Worm (Caenorhabditis elegans) whole organism, midembryonic: ENCODE measurements around the gene set-20.

Source experiments
- T22C8.4 ChIP-seq: fragments of 200-800 bp; sonication (Bioruptor generic); IDR thresholded peaks from 2 replicates; pipeline ENCODE4 v1.3.6; 2022; ENCODE audit warnings: missing genetic modification characterization, missing compliant biosample characterization
- cog-1 ChIP-seq: sonication (generic microtip); optimal IDR thresholded peaks from 2 replicates; lab custom pipeline; 2016; ENCODE audit warnings: missing genetic modification characterization, missing compliant biosample characterization
- flt-1 ChIP-seq: fragments of 200-800 bp; sonication (Bioruptor generic); IDR thresholded peaks from 2 replicates; pipeline ENCODE4 v1.3.6; 2022; ENCODE audit warnings: missing genetic modification characterization, missing compliant biosample characterization
- klf-2 ChIP-seq: fragments of 200-800 bp; sonication (Bioruptor generic); conservative IDR thresholded peaks from 2 replicates; pipeline ENCODE4 v1.3.6; 2022; ENCODE audit warnings: missing genetic modification reagents, missing genetic modification characterization, missing compliant biosample characterization
- med-1 ChIP-seq: sonication (generic microtip); optimal IDR thresholded peaks from 2 replicates; lab custom pipeline; 2017; ENCODE audit warnings: missing genetic modification characterization, mild to moderate bottlenecking, missing compliant biosample characterization, antibody characterized with exemption, missing genetic modification reagents; ENCODE audit not compliant: insufficient read depth
- ref-1 ChIP-seq: fragments of 200-800 bp; sonication (Bioruptor generic); conservative IDR thresholded peaks from 2 replicates; pipeline ENCODE4 v1.3.6; 2022; ENCODE audit warnings: missing genetic modification reagents, missing genetic modification characterization, missing compliant biosample characterization
- tab-1 ChIP-seq: fragments of 200-800 bp; sonication (Bioruptor generic); IDR thresholded peaks from 2 replicates; pipeline ENCODE4 v1.3.6; 2022; ENCODE audit warnings: missing genetic modification characterization, missing compliant biosample characterization
- ztf-23 ChIP-seq: fragments of 200-800 bp; sonication (Bioruptor generic); IDR thresholded peaks from 2 replicates; pipeline ENCODE4 v1.3.6; 2022; ENCODE audit warnings: missing genetic modification reagents, missing genetic modification characterization, missing compliant biosample characterization
- ztf-29 ChIP-seq: fragments of 200-800 bp; sonication (Bioruptor generic); IDR thresholded peaks from 2 replicates; pipeline ENCODE4 v1.3.6; 2022; ENCODE audit warnings: missing genetic modification reagents, missing genetic modification characterization, missing compliant biosample characterization

DNA sequence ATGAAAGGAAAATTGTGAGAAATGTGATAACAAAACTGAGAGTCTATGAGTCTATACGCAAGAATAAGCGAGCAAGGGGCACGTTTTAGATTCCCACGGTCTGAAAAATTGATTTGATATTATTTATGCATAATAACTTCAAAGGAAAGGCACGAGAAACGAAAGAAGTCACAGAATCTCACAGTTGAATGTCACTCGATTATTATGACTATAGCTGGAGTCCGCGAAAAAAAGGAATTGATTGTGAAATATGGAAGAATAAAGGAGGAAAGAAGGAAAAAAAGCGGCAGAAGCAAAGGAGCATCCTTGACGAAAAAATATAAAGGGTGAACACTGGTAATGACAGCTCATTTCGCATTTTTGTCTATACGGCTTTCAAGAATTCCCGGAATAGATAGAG, 24.7 kb upstream of the set-20 start, which contains the start of gene cat-1:
- no peak for TF ChIP-seq ztf-23 (GFP tag; lab: Robert Waterston, UW)
- no peak for TF ChIP-seq T22C8.4 (GFP tag; lab: Robert Waterston, UW)
- no peak for TF ChIP-seq ref-1 (GFP tag; lab: Robert Waterston, UW)
- TF ChIP-seq flt-1 = no peak
- no peak for TF ChIP-seq med-1 (GFP tag; lab: Kevin White, UChicago)
- TF ChIP-seq ztf-29 (GFP tag; lab: Robert Waterston, UW) = no peak
- no peak for TF ChIP-seq cog-1 (tag; lab: Kevin White, UChicago)
- no peak for TF ChIP-seq klf-2 (GFP tag; lab: Robert Waterston, UW)
- no peak for TF ChIP-seq tab-1 (GFP tag; lab: Robert Waterston, UW)
